Fruit fly (Drosophila melanogaster): ENCODE data around the gene CG32102.

CG32102 gene

dm6 chr3L:12495312-12495725 is 25.7 kb upstream of the CG32102 start:
- peak; percentile 75 for TF ChIP-seq D1 (tag; optimal IDR thresholded peaks at IDR 0.05)
- peak; percentile 75 for TF ChIP-seq CG34367 (tag; optimal IDR thresholded peaks at IDR 0.05)
- peak; percentile 60 for TF ChIP-seq gl (tag; optimal IDR thresholded peaks at IDR 0.05)
- TF ChIP-seq CG9948 (tag; optimal IDR thresholded peaks at IDR 0.05) = peak; percentile 82
- peak; percentile 67 for TF ChIP-seq Ets98B (GFP tag; IDR thresholded peaks at IDR 0.05)
- peak; percentile 84 for TF ChIP-seq Pif1A (GFP tag; optimal IDR thresholded peaks at IDR 0.05)
- peak; percentile 95 for TF ChIP-seq CG14655 (GFP tag; optimal IDR thresholded peaks at IDR 0.05)
- TF ChIP-seq CG32121 (GFP tag; IDR thresholded peaks at IDR 0.05) = peak; percentile 73
- TF ChIP-seq CG8301 (tag; optimal IDR thresholded peaks at IDR 0.05) = peak; percentile 92
- peak; percentile 87 for TF ChIP-seq CG8159 (tag; optimal IDR thresholded peaks at IDR 0.05)
- TF ChIP-seq CG17806 (tag; optimal IDR thresholded peaks at IDR 0.05) = peak; percentile 76
- TF ChIP-seq fd96Ca (GFP tag; IDR thresholded peaks at IDR 0.05) = peak; percentile 69; the same call in 2 of the 3 replicates
- TF ChIP-seq CG15710 (tag; optimal IDR thresholded peaks at IDR 0.05) = peak; percentile 85
- peak; percentile 20; the same call in 1 of the 2 replicates for TF ChIP-seq CG10348 (GFP tag; IDR thresholded peaks at IDR 0.05)
- no peak; the same call in none of the 3 replicates for TF ChIP-seq CG4496 (GFP tag; IDR thresholded peaks at IDR 0.05)
- TF ChIP-seq CG12605 (GFP tag; IDR thresholded peaks at IDR 0.05) = 0 out of 2 replicates have a peak, but pooled peaks have one; percentile 20
- no peak for TF ChIP-seq CG13204 (GFP tag; optimal IDR thresholded peaks at IDR 0.05)
- TF ChIP-seq EcR (GFP tag; optimal IDR thresholded peaks at IDR 0.05) = no peak
- peak; percentile 86 for TF ChIP-seq Snoo (tag; optimal IDR thresholded peaks at IDR 0.05)
- TF ChIP-seq rn (GFP tag; IDR thresholded peaks at IDR 0.05) = 0 out of 2 replicates have a peak, but pooled peaks have one; percentile 25
- peak; percentile 83 for TF ChIP-seq Pif1B (GFP tag; optimal IDR thresholded peaks at IDR 0.05)

- TF ChIP-seq CG4496 (GFP tag; IDR thresholded peaks at IDR 0.05) (no peak), CG32121 (GFP tag; IDR thresholded peaks at IDR 0.05) (no peak), CG12605 (GFP tag; IDR thresholded peaks at IDR 0.05) (no peak), CG9948 (tag; optimal IDR thresholded peaks at IDR 0.05) (no peak)
Observed at dm6 chr3L:12494273-12494672, 24.7 kb upstream of the CG32102 start.

- peak; percentile 50 for TF ChIP-seq EcR (GFP tag; optimal IDR thresholded peaks at IDR 0.05)
- peak; percentile 87 for TF ChIP-seq CG15710 (tag; optimal IDR thresholded peaks at IDR 0.05)
- peak; percentile 61 for TF ChIP-seq gl (tag; optimal IDR thresholded peaks at IDR 0.05)
- peak; percentile 94 for TF ChIP-seq CG14655 (GFP tag; optimal IDR thresholded peaks at IDR 0.05)
- TF ChIP-seq fd96Ca (GFP tag; IDR thresholded peaks at IDR 0.05) = peak; percentile 96
- peak; percentile 94 for TF ChIP-seq Pif1A (GFP tag; optimal IDR thresholded peaks at IDR 0.05)
- peak; percentile 85 for TF ChIP-seq Snoo (tag; optimal IDR thresholded peaks at IDR 0.05)
- peak; percentile 89 for TF ChIP-seq CG34367 (tag; optimal IDR thresholded peaks at IDR 0.05)
- peak; percentile 85 for TF ChIP-seq CG9948 (tag; optimal IDR thresholded peaks at IDR 0.05)
- peak; percentile 95 for TF ChIP-seq CG32121 (GFP tag; IDR thresholded peaks at IDR 0.05)
- peak; percentile 60 for TF ChIP-seq CG13204 (GFP tag; optimal IDR thresholded peaks at IDR 0.05)
- peak; percentile 96 for TF ChIP-seq Pif1B (GFP tag; optimal IDR thresholded peaks at IDR 0.05)
- TF ChIP-seq CG4496 (GFP tag; IDR thresholded peaks at IDR 0.05) = peak; percentile 96
- peak; percentile 69 for TF ChIP-seq D1 (tag; optimal IDR thresholded peaks at IDR 0.05)
- TF ChIP-seq CG17806 (tag; optimal IDR thresholded peaks at IDR 0.05) = peak; percentile 89
- peak; percentile 79; the same call in 1 of the 2 replicates for TF ChIP-seq CG10348 (GFP tag; IDR thresholded peaks at IDR 0.05)
- TF ChIP-seq Ets98B (GFP tag; IDR thresholded peaks at IDR 0.05) = peak; percentile 97
- TF ChIP-seq CG12605 (GFP tag; IDR thresholded peaks at IDR 0.05) = peak; percentile 93
- peak; percentile 94 for TF ChIP-seq CG8301 (tag; optimal IDR thresholded peaks at IDR 0.05)
- peak; percentile 89 for TF ChIP-seq CG8159 (tag; optimal IDR thresholded peaks at IDR 0.05)
- peak; percentile 81; the same call in 1 of the 2 replicates for TF ChIP-seq rn (GFP tag; IDR thresholded peaks at IDR 0.05)
Observed at dm6 chr3L:12490418-12491035, 20.9 kb upstream of the CG32102 start, which contains the start of gene CG10660. CG10660 (minus strand) TSS chr3L:12490676.

- TF ChIP-seq Ets98B (GFP tag; IDR thresholded peaks at IDR 0.05) = peak; percentile 53; the same call in 1 of the 2 replicates
- peak; percentile 46 for TF ChIP-seq CG12605 (GFP tag; IDR thresholded peaks at IDR 0.05)
- no peak for TF ChIP-seq D1 (tag; optimal IDR thresholded peaks at IDR 0.05)
- TF ChIP-seq fd96Ca (GFP tag; IDR thresholded peaks at IDR 0.05) = peak; percentile 44; the same call in 1 of the 3 replicates
- TF ChIP-seq CG32121 (GFP tag; IDR thresholded peaks at IDR 0.05) = 0 out of 2 replicates have a peak, but pooled peaks have one; percentile 20
- TF ChIP-seq rn (GFP tag; IDR thresholded peaks at IDR 0.05) = no peak
- no peak for TF ChIP-seq Snoo (tag; optimal IDR thresholded peaks at IDR 0.05)
- TF ChIP-seq CG17806 (tag; optimal IDR thresholded peaks at IDR 0.05) = no peak
- TF ChIP-seq gl (tag; optimal IDR thresholded peaks at IDR 0.05) = peak; percentile 25
- peak; percentile 87 for TF ChIP-seq EcR (GFP tag; optimal IDR thresholded peaks at IDR 0.05)
- TF ChIP-seq Pif1B (GFP tag; optimal IDR thresholded peaks at IDR 0.05) = peak; percentile 52
Observed at dm6 chr3L:12489952-12490351, 20.4 kb upstream of the CG32102 start.

dm6 chr3L:12486175-12486574 is 16.6 kb upstream of the CG32102 start:
- TF ChIP-seq CG34367 (tag; optimal IDR thresholded peaks at IDR 0.05) = no peak
- TF ChIP-seq D1 (tag; optimal IDR thresholded peaks at IDR 0.05) = no peak
- TF ChIP-seq CG4496 (GFP tag; IDR thresholded peaks at IDR 0.05) = no peak
- TF ChIP-seq CG17806 (tag; optimal IDR thresholded peaks at IDR 0.05) = no peak
- no peak for TF ChIP-seq CG32121 (GFP tag; IDR thresholded peaks at IDR 0.05)
- no peak for TF ChIP-seq fd96Ca (GFP tag; IDR thresholded peaks at IDR 0.05)
- no peak for TF ChIP-seq Ets98B (GFP tag; IDR thresholded peaks at IDR 0.05)
- no peak for TF ChIP-seq CG9948 (tag; optimal IDR thresholded peaks at IDR 0.05)

- TF ChIP-seq CG14655 (GFP tag; optimal IDR thresholded peaks at IDR 0.05) (peak; percentile 22), Ets98B (GFP tag; IDR thresholded peaks at IDR 0.05) (peak; percentile 51), CG8159 (tag; optimal IDR thresholded peaks at IDR 0.05) (no peak), rn (GFP tag; IDR thresholded peaks at IDR 0.05) (no peak), CG12605 (GFP tag; IDR thresholded peaks at IDR 0.05) (no peak), gl (tag; optimal IDR thresholded peaks at IDR 0.05) (no peak), CG32121 (GFP tag; IDR thresholded peaks at IDR 0.05) (no peak), Snoo (tag; optimal IDR thresholded peaks at IDR 0.05) (no peak), Pif1A (GFP tag; optimal IDR thresholded peaks at IDR 0.05) (no peak), CG8301 (tag; optimal IDR thresholded peaks at IDR 0.05) (peak; percentile 21), CG9948 (tag; optimal IDR thresholded peaks at IDR 0.05) (no peak), D1 (tag; optimal IDR thresholded peaks at IDR 0.05) (no peak), CG13204 (GFP tag; optimal IDR thresholded peaks at IDR 0.05) (peak; percentile 22), CG10348 (GFP tag; IDR thresholded peaks at IDR 0.05) (no peak), CG17806 (tag; optimal IDR thresholded peaks at IDR 0.05) (no peak), EcR (GFP tag; optimal IDR thresholded peaks at IDR 0.05) (peak; percentile 20), Pif1B (GFP tag; optimal IDR thresholded peaks at IDR 0.05) (no peak), CG34367 (tag; optimal IDR thresholded peaks at IDR 0.05) (no peak), CG15710 (tag; optimal IDR thresholded peaks at IDR 0.05) (no peak), fd96Ca (GFP tag; IDR thresholded peaks at IDR 0.05) (no peak; the same call in 2 of the 3 replicates), CG4496 (GFP tag; IDR thresholded peaks at IDR 0.05) (peak; percentile 77)
Observed at dm6 chr3L:12484948-12485347, 15.4 kb upstream of the CG32102 start, which contains the start of gene CG10663. CG10663 (minus strand) TSS chr3L:12485035.
